Worm (Caenorhabditis elegans) whole organism, L3 larva: ENCODE measurements around the gene grd-2.

Experiments
- ama-1 ChIP-seq: fragments of 150-350 bp; optimal IDR thresholded peaks from 2 replicates; lab custom pipeline; 2018
- egl-27 ChIP-seq: sonication (generic microtip); optimal IDR thresholded peaks from 4 replicates; lab custom pipeline; 2017; ENCODE audit warnings: missing biosample characterization, missing genetic modification reagents, missing genetic modification characterization
- egl-5 ChIP-seq: fragments of 150-350 bp; optimal IDR thresholded peaks from 2 replicates; lab custom pipeline; 2017; ENCODE audit warnings: missing biosample characterization, missing genetic modification reagents, missing genetic modification characterization, inconsistent platforms
- nfya-1 ChIP-seq: sonication (generic microtip); optimal IDR thresholded peaks from 2 replicates; lab custom pipeline; 2017; ENCODE audit warnings: missing genetic modification characterization, mild to moderate bottlenecking, missing compliant biosample characterization, antibody characterized with exemption, moderate library complexity; ENCODE audit not compliant: insufficient read depth
- nhr-12 ChIP-seq: fragments of 150-350 bp; optimal IDR thresholded peaks from 2 replicates; lab custom pipeline; 2014; ENCODE audit warnings: missing biosample characterization, missing genetic modification characterization
- nhr-23 ChIP-seq: fragments of 150-350 bp; optimal IDR thresholded peaks from 2 replicates; lab custom pipeline; 2014; ENCODE audit warnings: missing biosample characterization, missing genetic modification reagents, missing genetic modification characterization
- nhr-28 ChIP-seq: fragments of 150-350 bp; optimal IDR thresholded peaks from 2 replicates; lab custom pipeline; 2014; ENCODE audit warnings: missing biosample characterization, missing genetic modification characterization
- nhr-76 ChIP-seq: fragments of 150-350 bp; sonication (generic microtip); optimal IDR thresholded peaks from 5 replicates; lab custom pipeline; 2014; ENCODE audit warnings: missing biosample characterization, missing genetic modification characterization
- nhr-77 ChIP-seq: fragments of 150-350 bp; optimal IDR thresholded peaks from 2 replicates; lab custom pipeline; 2014; ENCODE audit warnings: missing biosample characterization, missing genetic modification characterization
- unc-62 ChIP-seq: fragments of 150-350 bp; sonication (generic microtip); optimal IDR thresholded peaks from 4 replicates; lab custom pipeline; 2014; ENCODE audit warnings: missing biosample characterization, missing genetic modification reagents, missing genetic modification characterization
- ztf-11 ChIP-seq: fragments of 150-350 bp; optimal IDR thresholded peaks from 2 replicates; lab custom pipeline; 2014; ENCODE audit warnings: missing biosample characterization, missing genetic modification characterization

DNA sequence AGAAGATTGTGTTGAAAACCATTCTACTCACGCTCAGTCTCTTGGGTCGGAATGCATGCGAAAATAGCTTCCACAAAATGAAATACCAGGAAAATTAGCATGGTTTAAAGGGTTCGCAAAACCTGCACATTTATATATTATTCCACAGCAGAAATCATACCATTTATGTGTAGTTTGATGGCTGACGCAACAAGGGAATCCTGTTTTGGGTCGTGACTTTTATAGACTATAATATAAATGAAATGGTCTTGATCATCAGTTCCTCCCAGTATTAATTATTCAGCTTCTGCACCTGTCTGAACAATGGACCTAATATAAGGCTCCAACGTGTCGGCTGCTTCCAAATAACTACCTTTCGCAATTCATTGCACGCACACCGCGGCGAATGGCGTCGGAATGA lies 13.5 kb downstream of the grd-2 start, which contains the start of gene F46B3.8:
- TF ChIP-seq nhr-28 (tag; lab: Kevin White, UChicago) (no peak), egl-5 (no peak), nhr-12 (no peak), ztf-11 (tag; lab: Kevin White, UChicago) (no peak), egl-27 (tag; lab: Kevin White, UChicago) (no peak), nhr-76 (no peak), nhr-23 (tag; lab: Kevin White, UChicago) (no peak), unc-62 (GFP tag; lab: Kevin White, UChicago) (no peak), ama-1 (lab: Kevin White, UChicago) (no peak), nhr-77 (tag; lab: Kevin White, UChicago) (no peak), nfya-1 (tag; lab: Kevin White, UChicago) (no peak)
